Worm (Caenorhabditis elegans) whole organism, L1 larva: ENCODE results near the gene sre-9.

Source experiments
- F16B12.6 ChIP-seq: fragments of 150-350 bp; optimal IDR thresholded peaks from 2 replicates; lab custom pipeline; 2014; ENCODE audit warnings: missing biosample characterization, missing genetic modification characterization
- aly-2 ChIP-seq: fragments of 150-350 bp; optimal IDR thresholded peaks from 2 replicates; lab custom pipeline; 2014; ENCODE audit warnings: missing biosample characterization, missing genetic modification characterization
- blmp-1 ChIP-seq: fragments of 150-350 bp; optimal IDR thresholded peaks from 2 replicates; lab custom pipeline; 2014; ENCODE audit warnings: missing biosample characterization, missing genetic modification characterization
- ceh-63 ChIP-seq: fragments of 200-800 bp; sonication (Bioruptor generic); optimal IDR thresholded peaks from 2 replicates; lab custom pipeline; 2018; ENCODE audit warnings: mild to moderate bottlenecking, missing genetic modification characterization, missing compliant biosample characterization
- dpl-1 ChIP-seq, 3 experiments: fragments of 150-350 bp in 2 of 3; sonication (generic microtip) in 1 of 3; optimal IDR thresholded peaks; 2 replicates each; lab custom pipeline; 2014 to 2017; ENCODE audit warnings: missing biosample characterization in 3 of 3, missing genetic modification characterization in 3 of 3, missing genetic modification reagents in 3 of 3
- dsc-1 ChIP-seq: sonication (generic microtip); optimal IDR thresholded peaks from 2 replicates; lab custom pipeline; 2016; ENCODE audit warnings: mild to moderate bottlenecking, missing genetic modification characterization, missing compliant biosample characterization
- efl-1 ChIP-seq, 4 experiments: fragments of 150-350 bp; optimal IDR thresholded peaks in 3 of 4; peaks in 1 of 4; 1 replicate in 1 of 4; 2 replicates in 3 of 4; lab custom pipeline; 2014; ENCODE audit warnings: missing biosample characterization in 2 of 4, missing genetic modification characterization in 2 of 4, missing genetic modification reagents in 2 of 4
- egl-13 ChIP-seq: sonication (generic microtip); optimal IDR thresholded peaks from 2 replicates; lab custom pipeline; 2016; ENCODE audit warnings: missing genotype, missing genetic modification reagents, missing genetic modification characterization, missing compliant biosample characterization
- egl-27 ChIP-seq, 2 experiments: fragments of 150-350 bp in 1 of 2; sonication (generic microtip); optimal IDR thresholded peaks; 3 replicates each; lab custom pipeline; 2017 to 2018; ENCODE audit warnings: missing biosample characterization in 2 of 2, missing genetic modification characterization in 2 of 2, missing genetic modification reagents in 2 of 2
- elt-2 ChIP-seq: sonication (generic microtip); optimal IDR thresholded peaks from 2 replicates; lab custom pipeline; 2016; ENCODE audit warnings: missing genetic modification characterization, mild to moderate bottlenecking, inconsistent platforms, missing compliant biosample characterization, missing genetic modification reagents
- ets-5 ChIP-seq: fragments of 200-800 bp; sonication (Bioruptor generic); IDR thresholded peaks from 2 replicates; pipeline ENCODE4 v1.3.6; 2022; ENCODE audit warnings: missing genetic modification characterization, missing compliant biosample characterization
- fkh-10 ChIP-seq: sonication (generic microtip); optimal IDR thresholded peaks from 2 replicates; lab custom pipeline; 2017; ENCODE audit warnings: missing biosample characterization, missing genetic modification reagents, missing genetic modification characterization
- fos-1 ChIP-seq: fragments of 150-350 bp; optimal IDR thresholded peaks from 2 replicates; lab custom pipeline; 2014; ENCODE audit warnings: missing biosample characterization, missing genetic modification characterization
- hlh-17 ChIP-seq: fragments of 200-800 bp; sonication (Bioruptor generic); optimal IDR thresholded peaks from 2 replicates; lab custom pipeline; 2018; ENCODE audit warnings: missing genetic modification characterization, mild to moderate bottlenecking, missing compliant biosample characterization, moderate library complexity, borderline replicate concordance
- hpl-2 ChIP-seq: fragments of 150-350 bp; optimal IDR thresholded peaks from 2 replicates; lab custom pipeline; 2014; ENCODE audit warnings: missing biosample characterization, missing genetic modification reagents, missing genetic modification characterization
- lin-13 ChIP-seq: fragments of 150-350 bp; optimal IDR thresholded peaks from 2 replicates; lab custom pipeline; 2014; ENCODE audit warnings: missing biosample characterization, missing genetic modification reagents, missing genetic modification characterization
- lin-15B ChIP-seq: fragments of 150-350 bp; sonication (generic microtip); optimal IDR thresholded peaks from 3 replicates; lab custom pipeline; 2014; ENCODE audit warnings: missing biosample characterization, missing genetic modification characterization
- lin-35 ChIP-seq, 2 experiments: fragments of 150-350 bp; optimal IDR thresholded peaks; 2 replicates each; lab custom pipeline; 2014; ENCODE audit warnings: missing biosample characterization in 2 of 2, missing genetic modification characterization in 2 of 2, missing genetic modification reagents in 2 of 2
- lin-39 ChIP-seq: fragments of 150-350 bp; optimal IDR thresholded peaks from 2 replicates; lab custom pipeline; 2014; ENCODE audit warnings: missing biosample characterization, missing genetic modification reagents, missing genetic modification characterization
- mef-2 ChIP-seq: fragments of 150-350 bp; optimal IDR thresholded peaks from 2 replicates; lab custom pipeline; 2014; ENCODE audit warnings: missing biosample characterization, missing genetic modification characterization
- nhr-19 ChIP-seq: fragments of 200-800 bp; sonication (Bioruptor generic); conservative IDR thresholded peaks from 2 replicates; pipeline ENCODE4 v1.3.6; 2022; ENCODE audit warnings: missing genetic modification characterization, missing compliant biosample characterization
- nhr-20 ChIP-seq: sonication (generic microtip); optimal IDR thresholded peaks from 2 replicates; lab custom pipeline; 2016; ENCODE audit warnings: mild to moderate bottlenecking, missing genetic modification characterization, missing compliant biosample characterization
- nhr-28 ChIP-seq: fragments of 150-350 bp; optimal IDR thresholded peaks from 2 replicates; lab custom pipeline; 2014; ENCODE audit warnings: missing biosample characterization, missing genetic modification characterization
- nhr-85 ChIP-seq: sonication (generic microtip); peaks from one replicate; lab custom pipeline; 2016; ENCODE audit warnings: missing genetic modification characterization, inconsistent platforms, missing compliant biosample characterization
- nhr-90 ChIP-seq: sonication (generic microtip); optimal IDR thresholded peaks from 2 replicates; lab custom pipeline; 2016; ENCODE audit warnings: mild to moderate bottlenecking, missing genetic modification characterization, missing compliant biosample characterization; ENCODE audit not compliant: poor library complexity
- pag-3 ChIP-seq: sonication (generic microtip); optimal IDR thresholded peaks from 2 replicates; lab custom pipeline; 2017; ENCODE audit warnings: missing genetic modification characterization, mild to moderate bottlenecking, missing compliant biosample characterization, antibody characterized with exemption, borderline replicate concordance; ENCODE audit not compliant: insufficient read depth
- pax-3 ChIP-seq: fragments of 200-800 bp; sonication (Bioruptor generic); optimal IDR thresholded peaks from 2 replicates; lab custom pipeline; 2018; ENCODE audit warnings: mild to moderate bottlenecking, missing genetic modification characterization, moderate library complexity, missing compliant biosample characterization
- rnt-1 ChIP-seq: sonication (generic microtip); optimal IDR thresholded peaks from 2 replicates; lab custom pipeline; 2016; ENCODE audit warnings: mild to moderate bottlenecking, missing genetic modification characterization, moderate library complexity, missing compliant biosample characterization
- snu-23 ChIP-seq: sonication (generic microtip); optimal IDR thresholded peaks from 2 replicates; lab custom pipeline; 2016; ENCODE audit warnings: missing genetic modification characterization, missing compliant biosample characterization
- sptf-1 ChIP-seq: fragments of 150-350 bp; optimal IDR thresholded peaks from 2 replicates; lab custom pipeline; 2014; ENCODE audit warnings: missing biosample characterization, missing genetic modification characterization
- sup-37 ChIP-seq: fragments of 200-800 bp; sonication (Bioruptor generic); optimal IDR thresholded peaks from 2 replicates; lab custom pipeline; 2018; ENCODE audit warnings: mild to moderate bottlenecking, missing genetic modification characterization, missing compliant biosample characterization
- swsn-7 ChIP-seq: sonication (generic microtip); optimal IDR thresholded peaks from 2 replicates; lab custom pipeline; 2016; ENCODE audit warnings: missing genetic modification characterization, missing compliant biosample characterization
- unc-30 ChIP-seq: sonication (generic microtip); optimal IDR thresholded peaks from 2 replicates; lab custom pipeline; 2017; ENCODE audit warnings: missing biosample characterization, missing genetic modification characterization
- unc-62 ChIP-seq: fragments of 150-350 bp; optimal IDR thresholded peaks from 2 replicates; lab custom pipeline; 2014; ENCODE audit warnings: missing biosample characterization, missing genetic modification reagents, missing genetic modification characterization
- unc-86 ChIP-seq: sonication (generic microtip); optimal IDR thresholded peaks from 2 replicates; lab custom pipeline; 2016; ENCODE audit warnings: missing genetic modification characterization, missing compliant biosample characterization
- unc-98 ChIP-seq: fragments of 200-800 bp; sonication (Bioruptor generic); IDR thresholded peaks from 2 replicates; pipeline ENCODE4 v1.3.6; 2022; ENCODE audit warnings: missing genetic modification characterization, missing compliant biosample characterization
- vab-15 ChIP-seq: sonication (generic microtip); optimal IDR thresholded peaks from 2 replicates; lab custom pipeline; 2017; ENCODE audit warnings: missing genotype, mild to moderate bottlenecking, missing genetic modification characterization, missing compliant biosample characterization
- ztf-11 ChIP-seq, 2 experiments: sonication (generic microtip); optimal IDR thresholded peaks; 2 replicates each; lab custom pipeline; 2016 to 2017; ENCODE audit warnings: missing genetic modification characterization in 2 of 2, missing biosample characterization in 1 of 2, missing compliant biosample characterization in 1 of 2

sre-9 gene

ce11 chrV:3903424-3903823 lies 8.7 kb downstream of the sre-9 start:
- TF ChIP-seq efl-1 (optimal IDR thresholded peaks at IDR 0.05; lab: Kevin White, UChicago) (no peak), efl-1 (GFP tag; optimal IDR thresholded peaks at IDR 0.05 in 1 of 2; lab: Kevin White, UChicago) (peak in 1 of 2 experiments; percentile 33), hlh-17 (GFP tag; lab: Kevin White, UChicago) (no peak)

- TF ChIP-seq vab-15 (tag; lab: Kevin White, UChicago) (no peak), lin-39 (no peak), dpl-1 (GFP tag; optimal IDR thresholded peaks at IDR 0.05; lab: Kevin White, UChicago) (peak in 1 of 3 experiments; percentile 9), blmp-1 (tag; lab: Kevin White, UChicago) (peak; percentile 78), lin-35 (GFP tag; optimal IDR thresholded peaks at IDR 0.05; lab: Kevin White, UChicago) (peak in 1 of 2 experiments; percentile 13), nhr-85 (tag; lab: Kevin White, UChicago) (peak; percentile 64), efl-1 (optimal IDR thresholded peaks at IDR 0.05; lab: Kevin White, UChicago) (peak in 1 of 2 experiments; percentile 22), efl-1 (GFP tag; optimal IDR thresholded peaks at IDR 0.05 in 1 of 2; lab: Kevin White, UChicago) (peak in 1 of 2 experiments; percentile 8), nhr-19 (GFP tag; lab: Robert Waterston, UW) (no peak), lin-13 (GFP tag; lab: Kevin White, UChicago) (no peak), rnt-1 (peak; percentile 11)
Measured at ce11 chrV:3905841-3906240, 11.1 kb downstream of the sre-9 start, which contains the start of gene nhr-156. Gene nhr-156 (plus strand): TSS chrV:3906106.

- no peak for TF ChIP-seq snu-23
- TF ChIP-seq sup-37 (GFP tag; lab: Kevin White, UChicago) = no peak
- no peak for TF ChIP-seq nhr-90 (tag; lab: Kevin White, UChicago)
- TF ChIP-seq, all 84 proteins: peak for 0
Measured at ce11 chrV:3912472-3912871, 17.7 kb downstream of the sre-9 start, which contains the start of gene srx-68. Gene srx-68 (plus strand): TSS chrV:3912772.

ce11 chrV:3913131-3913530 lies 18.4 kb downstream of the sre-9 start:
- TF ChIP-seq egl-13 (tag; lab: Kevin White, UChicago) (no peak), ceh-63 (no peak), elt-2 (tag; lab: Kevin White, UChicago) (no peak), fos-1 (tag; lab: Kevin White, UChicago) (no peak), nhr-20 (tag; lab: Kevin White, UChicago) (no peak), fkh-10 (GFP tag; lab: Kevin White, UChicago) (no peak), unc-30 (no peak), blmp-1 (tag; lab: Kevin White, UChicago) (no peak)
- TF ChIP-seq, all 84 proteins: peak for 0

ce11 chrV:3916480-3916879 lies 21.7 kb downstream of the sre-9 start, which contains the start of gene srx-67:
Gene srx-67 (plus strand): TSS chrV:3916780.
- TF ChIP-seq sptf-1 = no peak
- no peak for TF ChIP-seq ztf-11 (tag; optimal IDR thresholded peaks at IDR 0.05; lab: Kevin White, UChicago)
- TF ChIP-seq mef-2 = no peak
- TF ChIP-seq lin-15B = no peak
- no peak for TF ChIP-seq F16B12.6
- TF ChIP-seq pax-3 = no peak
- TF ChIP-seq ets-5 = no peak

ce11 chrV:3919289-3919688 lies 24.5 kb downstream of the sre-9 start, which contains the start of gene srx-66:
Gene srx-66 (plus strand): TSS chrV:3919589.
- TF ChIP-seq hpl-2 (GFP tag; lab: Kevin White, UChicago) (no peak), nhr-28 (tag; lab: Kevin White, UChicago) (no peak), egl-27 (tag; optimal IDR thresholded peaks at IDR 0.05; lab: Kevin White, UChicago) (no peak), unc-62 (GFP tag; lab: Kevin White, UChicago) (no peak), unc-86 (tag; lab: Kevin White, UChicago) (no peak), unc-98 (no peak), swsn-7 (tag; lab: Kevin White, UChicago) (no peak), dsc-1 (no peak), pag-3 (no peak), aly-2 (tag; lab: Kevin White, UChicago) (no peak), nhr-20 (tag; lab: Kevin White, UChicago) (no peak), pax-3 (no peak), F16B12.6 (no peak), ceh-63 (no peak), nhr-85 (tag; lab: Kevin White, UChicago) (no peak), lin-39 (no peak)
